Fruit fly (Drosophila melanogaster): ENCODE data around the gene RfC38.
A peak's percentile ranks its signal among the peaks of the same experiment; 100 is the strongest.

dm6 chr2L:11113011-11113528, 17.4 kb downstream of the RfC38 start, which contains the start of gene Idua:
- TF ChIP-seq CG2116 (GFP tag; optimal IDR thresholded peaks at IDR 0.05) (peak; percentile 22), dati (GFP tag; IDR thresholded peaks at IDR 0.05) (no peak), CG8765 (GFP tag; IDR thresholded peaks at IDR 0.05) (no peak), CG12299 (tag; optimal IDR thresholded peaks at IDR 0.05) (peak; percentile 68), Spps (tag; optimal IDR thresholded peaks at IDR 0.05) (no peak), CG8478 (optimal IDR thresholded peaks at IDR 0.05) (no peak), Trl (optimal IDR thresholded peaks at IDR 0.05) (no peak), Trl (GFP tag; optimal IDR thresholded peaks at IDR 0.05) (no peak), Lpt (GFP tag; optimal IDR thresholded peaks at IDR 0.05) (no peak), Hr51 (GFP tag; optimal IDR thresholded peaks at IDR 0.05) (peak in 1 of 2 experiments; percentile 21), psq (GFP tag; optimal IDR thresholded peaks at IDR 0.05) (peak; percentile 37), HLH3B (GFP tag; IDR thresholded peaks at IDR 0.05) (peak; percentile 60), CG4282 (GFP tag; optimal IDR thresholded peaks at IDR 0.05) (no peak)
